Fruit fly (Drosophila melanogaster) whole organism: ENCODE data around the gene CG12347.

Source experiments
- CG8478 ChIP-seq: fragments of >200 bp; optimal IDR thresholded peaks from 2 replicates; lab custom pipeline; 2018; ENCODE audit warnings: inconsistent platforms
- Dll ChIP-seq: fragments of >200 bp; optimal IDR thresholded peaks from 2 replicates; lab custom pipeline; 2017
- EcR ChIP-seq, 2 experiments: fragments of >200 bp; optimal IDR thresholded peaks; 2 replicates each; lab custom pipeline; 2017; ENCODE audit warnings: missing biosample characterization in 2 of 2, missing genetic modification characterization in 2 of 2, missing genetic modification reagents in 2 of 2
- pan ChIP-seq: fragments of >200 bp; optimal IDR thresholded peaks from 2 replicates; lab custom pipeline; 2017
- psq ChIP-seq: fragments of >200 bp; optimal IDR thresholded peaks from 2 replicates; lab custom pipeline; 2017
- usp ChIP-seq: fragments of >200 bp; optimal IDR thresholded peaks from 2 replicates; lab custom pipeline; 2017; ENCODE audit warnings: missing biosample characterization, missing genetic modification characterization, mixed read lengths

DNA sequence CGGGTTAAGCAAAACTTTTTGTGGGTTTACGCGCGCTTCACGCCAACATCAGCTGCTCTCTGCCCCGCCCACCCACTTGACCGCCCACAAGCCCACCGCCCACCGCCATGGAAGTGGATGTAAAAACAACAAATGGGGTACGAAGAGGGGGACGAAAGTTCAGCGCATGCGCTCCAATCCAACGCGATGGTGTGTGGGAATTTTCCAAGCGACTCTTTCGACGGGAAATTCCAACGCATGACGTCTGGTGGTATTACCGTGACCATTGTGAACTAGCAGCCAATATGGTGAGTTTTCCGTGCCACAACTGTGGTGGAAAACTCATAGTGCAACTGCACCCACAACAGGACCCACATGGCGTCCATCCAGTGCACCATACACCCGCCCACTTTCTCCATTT is 4.0 kb upstream of the CG12347 start:
- TF ChIP-seq CG8478 (lab: Kevin White, UChicago) (no peak), psq (no peak), Dll (no peak), usp (GFP tag; lab: Kevin White, UChicago) (no peak), pan (lab: Kevin White, UChicago) (no peak), EcR (GFP tag; optimal IDR thresholded peaks at IDR 0.05; lab: Kevin White, UChicago) (no peak)
